Fruit fly (Drosophila melanogaster) whole organism, embryonic: ENCODE measurements around the gene plx.

Experiments used
- ATbp ChIP-seq: fragments of 200-800 bp; sonication (Bioruptor generic); optimal IDR thresholded peaks from 2 replicates; lab custom pipeline; 2017; ENCODE audit warnings: missing biosample characterization, mild to moderate bottlenecking, missing genetic modification characterization, missing genetic modification reagents
- Atf3 ChIP-seq: fragments of 200-800 bp; sonication (Bioruptor generic); optimal IDR thresholded peaks from 3 replicates; lab custom pipeline; 2016; ENCODE audit warnings: missing biosample characterization, missing genetic modification characterization
- CG1024 ChIP-seq: fragments of 200-800 bp; sonication (Bioruptor generic); IDR thresholded peaks from 2 replicates; pipeline ENCODE4 v1.3.6; 2022; ENCODE audit warnings: missing biosample characterization, missing genetic modification characterization
- CG12942 ChIP-seq: fragments of 200-800 bp; sonication (Bioruptor generic); optimal IDR thresholded peaks from 3 replicates; lab custom pipeline; 2016; ENCODE audit warnings: missing biosample characterization, missing genetic modification characterization
- CG13287 ChIP-seq: fragments of 200-800 bp; sonication (Bioruptor generic); IDR thresholded peaks from 2 replicates; pipeline ENCODE4 v1.3.6; 2022; ENCODE audit warnings: missing biosample characterization, missing genetic modification characterization; ENCODE audit not compliant: partially characterized antibody
- CG1602 ChIP-seq: fragments of 200-800 bp; sonication (Bioruptor generic); optimal IDR thresholded peaks from 3 replicates; lab custom pipeline; 2016; ENCODE audit warnings: missing biosample characterization, missing genetic modification characterization
- CG16815 ChIP-seq: fragments of 200-800 bp; sonication (Bioruptor generic); optimal IDR thresholded peaks from 3 replicates; lab custom pipeline; 2017; ENCODE audit warnings: missing biosample characterization, mild to moderate bottlenecking, missing genetic modification characterization
- CG17328 ChIP-seq: fragments of 200-800 bp; sonication (Bioruptor generic); IDR thresholded peaks from 2 replicates; pipeline ENCODE4 v1.3.6; 2022; ENCODE audit warnings: missing biosample characterization, missing genetic modification characterization
- CG2199 ChIP-seq: fragments of 200-800 bp; sonication (Bioruptor generic); IDR thresholded peaks from 3 replicates; pipeline ENCODE4 v1.3.6; 2022; ENCODE audit warnings: missing biosample characterization, missing genetic modification characterization
- CG2202 ChIP-seq: fragments of 200-800 bp; sonication (Bioruptor generic); optimal IDR thresholded peaks from 2 replicates; lab custom pipeline; 2018; ENCODE audit warnings: missing biosample characterization, mild to moderate bottlenecking, missing genetic modification characterization
- CG8924 ChIP-seq: fragments of 200-800 bp; optimal IDR thresholded peaks from 3 replicates; lab custom pipeline; 2019; ENCODE audit warnings: missing biosample characterization, mild to moderate bottlenecking, missing genetic modification characterization, moderate library complexity
- CG9437 ChIP-seq: fragments of 200-800 bp; sonication (Bioruptor generic); optimal IDR thresholded peaks from 2 replicates; lab custom pipeline; 2018; ENCODE audit warnings: missing biosample characterization, mild to moderate bottlenecking, missing genetic modification characterization
- Chrac-16 ChIP-seq: fragments of 200-800 bp; sonication (Bioruptor generic); optimal IDR thresholded peaks from 3 replicates; lab custom pipeline; 2016; ENCODE audit warnings: missing biosample characterization, missing genetic modification characterization
- CkIIα-i1 ChIP-seq: fragments of 200-800 bp; sonication (Bioruptor generic); IDR thresholded peaks from 2 replicates; pipeline ENCODE4 v1.3.6; 2022; ENCODE audit warnings: missing biosample characterization, missing genetic modification characterization
- Hmr ChIP-seq: fragments of 200-800 bp; sonication (Bioruptor generic); optimal IDR thresholded peaks from 3 replicates; lab custom pipeline; 2017; ENCODE audit warnings: mild to moderate bottlenecking, missing biosample characterization, missing genetic modification reagents, missing genetic modification characterization
- Hr51 ChIP-seq, 2 experiments: fragments of 200-800 bp; sonication (Bioruptor generic); optimal IDR thresholded peaks; 2 replicates in 1 of 2; 3 replicates in 1 of 2; lab custom pipeline; 2016 to 2018; ENCODE audit warnings: missing biosample characterization in 2 of 2, missing genetic modification characterization in 2 of 2, mild to moderate bottlenecking in 1 of 2, moderate library complexity in 1 of 2
- Hsf ChIP-seq: fragments of 200-800 bp; sonication (Bioruptor generic); optimal IDR thresholded peaks from 3 replicates; lab custom pipeline; 2016; ENCODE audit warnings: missing biosample characterization, missing genetic modification characterization
- Jarid2 ChIP-seq: fragments of 200-800 bp; sonication (Bioruptor generic); optimal IDR thresholded peaks from 3 replicates; lab custom pipeline; 2017; ENCODE audit warnings: mild to moderate bottlenecking, missing biosample characterization, missing genetic modification reagents, missing genetic modification characterization
- Max ChIP-seq: fragments of 200-800 bp; sonication (Bioruptor generic); optimal IDR thresholded peaks from 2 replicates; lab custom pipeline; 2016; ENCODE audit warnings: missing biosample characterization, mild to moderate bottlenecking, missing genetic modification characterization
- PHDP ChIP-seq: fragments of 200-800 bp; sonication (Bioruptor generic); optimal IDR thresholded peaks from 3 replicates; lab custom pipeline; 2018; ENCODE audit warnings: missing biosample characterization, mild to moderate bottlenecking, missing genetic modification characterization, moderate library complexity
- Poxn ChIP-seq: fragments of 200-800 bp; sonication (Bioruptor generic); IDR thresholded peaks from 2 replicates; pipeline ENCODE4 v1.3.6; 2022; ENCODE audit warnings: missing biosample characterization, missing genetic modification characterization
- Stat92E ChIP-seq, 3 experiments: fragments of >200 bp in 2 of 3; fragments of 200-800 bp in 1 of 3; sonication (Bioruptor generic) in 1 of 3; optimal IDR thresholded peaks; 2 replicates each; lab custom pipeline; 2017 to 2019; ENCODE audit warnings: missing biosample characterization in 3 of 3, missing genetic modification characterization in 3 of 3, mild to moderate bottlenecking in 1 of 3, moderate library complexity in 1 of 3
- Tbp ChIP-seq: fragments of >200 bp; optimal IDR thresholded peaks from 2 replicates; lab custom pipeline; 2018; ENCODE audit warnings: missing biosample characterization, missing genetic modification characterization
- Trl ChIP-seq, 3 experiments: fragments of >200 bp in 2 of 3; fragments of 200-800 bp in 1 of 3; sonication (Bioruptor generic) in 1 of 3; optimal IDR thresholded peaks; 2 replicates in 1 of 3; 3 replicates in 2 of 3; lab custom pipeline; 2016 to 2017; ENCODE audit warnings: missing biosample characterization in 1 of 3, missing genetic modification characterization in 1 of 3
- Vsx1 ChIP-seq: fragments of 200-800 bp; sonication (Bioruptor generic); optimal IDR thresholded peaks from 2 replicates; lab custom pipeline; 2017; ENCODE audit warnings: missing biosample characterization, mild to moderate bottlenecking, missing genetic modification characterization, missing genetic modification reagents
- al ChIP-seq: fragments of 200-800 bp; sonication (Bioruptor generic); IDR thresholded peaks from 2 replicates; pipeline ENCODE4 v1.3.6; 2022; ENCODE audit warnings: missing biosample characterization, missing genetic modification characterization
- aop ChIP-seq: fragments of 200-800 bp; sonication (Bioruptor generic); IDR thresholded peaks from 2 replicates; pipeline ENCODE4 v1.3.6; 2022; ENCODE audit warnings: missing biosample characterization, missing genetic modification characterization
- ap ChIP-seq: fragments of 200-800 bp; sonication (Bioruptor generic); IDR thresholded peaks from 2 replicates; pipeline ENCODE4 v1.3.6; 2022; ENCODE audit warnings: missing biosample characterization, missing genetic modification characterization
- btn ChIP-seq: fragments of 200-800 bp; sonication (Bioruptor generic); optimal IDR thresholded peaks from 2 replicates; lab custom pipeline; 2016; ENCODE audit warnings: missing biosample characterization, missing genetic modification characterization
- caup ChIP-seq: fragments of 200-800 bp; sonication (Bioruptor generic); optimal IDR thresholded peaks from 3 replicates; lab custom pipeline; 2017; ENCODE audit warnings: missing biosample characterization, mild to moderate bottlenecking, missing genetic modification characterization, moderate library complexity; ENCODE audit not compliant: severe bottlenecking
- chif ChIP-seq, 2 experiments: fragments of 200-800 bp; sonication (Bioruptor generic); optimal IDR thresholded peaks; 3 replicates each; lab custom pipeline; 2016; ENCODE audit warnings: missing biosample characterization in 2 of 2, missing genetic modification characterization in 2 of 2
- chn ChIP-seq: fragments of 200-800 bp; sonication (Bioruptor generic); optimal IDR thresholded peaks from 2 replicates; lab custom pipeline; 2016; ENCODE audit warnings: missing biosample characterization, missing genetic modification characterization
- disco-r ChIP-seq: fragments of 200-800 bp; sonication (Bioruptor generic); optimal IDR thresholded peaks from 2 replicates; lab custom pipeline; 2016; ENCODE audit warnings: missing biosample characterization, missing genetic modification characterization
- dmrt99B ChIP-seq: fragments of 200-800 bp; sonication (Bioruptor generic); optimal IDR thresholded peaks from 2 replicates; lab custom pipeline; 2018; ENCODE audit warnings: missing biosample characterization, mild to moderate bottlenecking, missing genetic modification characterization, moderate library complexity
- eve ChIP-seq, 2 experiments: fragments of >200 bp; optimal IDR thresholded peaks; 2 replicates each; lab custom pipeline; 2017; ENCODE audit warnings: missing biosample characterization in 2 of 2, missing genetic modification characterization in 2 of 2
- fd64A ChIP-seq: fragments of 200-800 bp; sonication (Bioruptor generic); optimal IDR thresholded peaks from 3 replicates; lab custom pipeline; 2018; ENCODE audit warnings: missing biosample characterization, mild to moderate bottlenecking, missing genetic modification characterization
- gcm ChIP-seq: fragments of 200-800 bp; sonication (Bioruptor generic); optimal IDR thresholded peaks from 2 replicates; lab custom pipeline; 2019; ENCODE audit warnings: missing biosample characterization, mild to moderate bottlenecking, missing genetic modification characterization, moderate library complexity
- gro ChIP-seq: fragments of 200-800 bp; sonication (Bioruptor generic); optimal IDR thresholded peaks from 2 replicates; lab custom pipeline; 2016; ENCODE audit warnings: missing biosample characterization, missing genetic modification characterization
- gsb-n ChIP-seq: fragments of 200-800 bp; sonication (Bioruptor generic); optimal IDR thresholded peaks from 3 replicates; lab custom pipeline; 2018; ENCODE audit warnings: missing biosample characterization, mild to moderate bottlenecking, missing genetic modification characterization
- gt ChIP-seq: fragments of 200-800 bp; sonication (Bioruptor generic); IDR thresholded peaks from 2 replicates; pipeline ENCODE4 v1.3.6; 2022; ENCODE audit warnings: missing biosample characterization, missing genetic modification characterization
- her ChIP-seq: fragments of 200-800 bp; sonication (Bioruptor generic); optimal IDR thresholded peaks from 2 replicates; lab custom pipeline; 2016; ENCODE audit warnings: missing biosample characterization, missing genetic modification characterization
- mld ChIP-seq: fragments of 200-800 bp; sonication (Bioruptor generic); IDR thresholded peaks from 3 replicates; pipeline ENCODE4 v1.3.6; 2022; ENCODE audit warnings: missing biosample characterization, missing genetic modification characterization; ENCODE audit not compliant: partially characterized antibody
- p53 ChIP-seq: fragments of 200-800 bp; sonication (Bioruptor generic); optimal IDR thresholded peaks from 2 replicates; lab custom pipeline; 2016; ENCODE audit warnings: missing biosample characterization, missing genetic modification characterization
- phol ChIP-seq: fragments of 200-800 bp; sonication (Bioruptor generic); optimal IDR thresholded peaks from 3 replicates; lab custom pipeline; 2018; ENCODE audit warnings: missing biosample characterization, mild to moderate bottlenecking, missing genetic modification characterization, moderate library complexity
- so ChIP-seq: fragments of 200-800 bp; sonication (Bioruptor generic); IDR thresholded peaks from 3 replicates; pipeline ENCODE4 v1.3.6; 2022; ENCODE audit warnings: missing biosample characterization, missing genetic modification characterization
- vfl ChIP-seq: fragments of 200-800 bp; sonication (Bioruptor generic); optimal IDR thresholded peaks from 2 replicates; lab custom pipeline; 2016; ENCODE audit warnings: missing biosample characterization, missing genetic modification characterization
- vnd ChIP-seq: fragments of 200-800 bp; sonication (Bioruptor generic); IDR thresholded peaks from 3 replicates; pipeline ENCODE4 v1.3.6; 2022; ENCODE audit warnings: missing biosample characterization, missing genetic modification characterization; ENCODE audit not compliant: partially characterized antibody
- vvl ChIP-seq: fragments of 200-800 bp; sonication (Bioruptor generic); IDR thresholded peaks from 2 replicates; pipeline ENCODE4 v1.3.6; 2022; ENCODE audit warnings: missing biosample characterization, missing genetic modification characterization
- zfh1 ChIP-seq: fragments of 200-800 bp; sonication (Bioruptor generic); IDR thresholded peaks from 3 replicates; pipeline ENCODE4 v1.3.6; 2022; ENCODE audit warnings: missing biosample characterization, missing genetic modification characterization

Gene plx

DNA sequence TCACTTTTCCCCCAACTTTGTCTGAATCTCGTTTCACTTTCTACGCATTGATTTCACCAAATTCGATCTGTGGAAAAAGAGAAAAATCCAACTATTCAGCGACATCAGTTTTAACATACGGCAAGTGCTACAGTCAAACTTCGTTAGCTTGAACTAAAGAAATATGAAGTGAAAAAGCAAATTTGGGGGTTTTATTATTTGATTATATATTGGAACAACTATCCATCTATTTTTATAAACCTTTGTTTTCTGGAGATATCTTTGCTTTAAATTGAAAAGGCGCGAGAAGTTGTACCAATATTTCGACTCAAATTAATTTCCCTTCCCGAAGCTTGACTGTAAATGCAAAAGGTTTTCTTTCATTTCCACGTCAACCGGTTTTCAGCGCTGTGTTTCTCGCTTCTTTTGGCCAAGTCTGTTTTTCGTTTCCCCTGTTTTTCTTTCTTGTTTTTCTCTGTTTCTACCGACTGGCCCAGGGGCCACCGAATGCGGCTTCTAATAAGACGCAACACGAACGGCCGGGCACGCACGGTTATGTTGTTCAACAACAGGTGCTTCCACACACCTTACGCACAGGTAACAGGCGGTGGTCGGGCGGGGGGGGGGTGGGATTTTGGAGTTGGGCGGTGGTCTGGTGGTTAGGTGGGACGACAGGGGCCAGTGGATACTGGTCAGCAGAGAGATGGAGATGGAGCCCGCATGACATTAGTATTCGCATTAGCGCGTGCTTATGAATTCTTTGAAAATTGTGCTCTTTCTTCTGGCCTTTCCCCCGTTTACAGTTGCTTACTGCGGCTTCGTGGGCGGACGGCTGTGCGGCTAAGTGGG, 2.5 kb upstream of the plx start (continued):
- TF ChIP-seq Poxn (no peak), her (GFP tag; lab: Kevin White, UChicago) (no peak), p53 (GFP tag; lab: Kevin White, UChicago) (no peak), CG2202 (tag; lab: Kevin White, UChicago) (peak; percentile 59), CG2199 (no peak), CG8924 (tag; lab: Kevin White, UChicago) (peak; percentile 60), Tbp (GFP tag; lab: Kevin White, UChicago) (no peak), Hr51 (GFP tag; optimal IDR thresholded peaks at IDR 0.05; lab: Kevin White, UChicago) (peak in 1 of 2 experiments; percentile 9), ATbp (GFP tag; lab: Kevin White, UChicago) (peak; percentile 81), Vsx1 (GFP tag; lab: Kevin White, UChicago) (no peak), CG9437 (GFP tag; lab: Kevin White, UChicago) (peak; percentile 34), CG12942 (peak; percentile 9), so (GFP tag; lab: Robert Waterston, UW) (no peak), fd64A (no peak), eve (GFP tag; optimal IDR thresholded peaks at IDR 0.05; lab: Kevin White, UChicago) (no peak), ap (GFP tag; lab: Robert Waterston, UW) (no peak), caup (GFP tag; lab: Kevin White, UChicago) (no peak), Jarid2 (no peak), Chrac-16 (GFP tag; lab: Kevin White, UChicago) (peak; percentile 48), Hmr (GFP tag; lab: Kevin White, UChicago) (no peak), phol (tag; lab: Kevin White, UChicago) (peak; percentile 79), Stat92E (GFP tag; optimal IDR thresholded peaks at IDR 0.05; lab: Kevin White, UChicago) (peak in 1 of 3 experiments; percentile 46), CG17328 (GFP tag; lab: Robert Waterston, UW) (peak; percentile 64; the same call in 1 of the 2 replicates), Hsf (GFP tag; lab: Kevin White, UChicago) (peak; percentile 59), gcm (peak; percentile 52), vvl (GFP tag; lab: Robert Waterston, UW) (peak; percentile 59), chn (peak; percentile 33), disco-r (GFP tag; lab: Kevin White, UChicago) (no peak), Trl (optimal IDR thresholded peaks at IDR 0.05; lab: Kevin White, UChicago) (no peak), Trl (GFP tag; optimal IDR thresholded peaks at IDR 0.05; lab: Kevin White, UChicago) (peak; percentile 8), PHDP (no peak), dmrt99B (peak; percentile 83), CkIIα-i1 (GFP tag; lab: Robert Waterston, UW) (no peak), btn (GFP tag; lab: Kevin White, UChicago) (no peak), al (GFP tag; lab: Robert Waterston, UW) (no peak), Atf3 (peak; percentile 29), mld (GFP tag; lab: Robert Waterston, UW) (no peak), gsb-n (tag; lab: Kevin White, UChicago) (peak; percentile 77), CG1024 (no peak), aop (GFP tag; lab: Robert Waterston, UW) (no peak), CG16815 (GFP tag; lab: Kevin White, UChicago) (peak; percentile 34), gt (no peak), gro (GFP tag; lab: Kevin White, UChicago) (no peak), chif (GFP tag; optimal IDR thresholded peaks at IDR 0.05; lab: Kevin White, UChicago) (peak; percentile 13 to 60), Max (GFP tag; lab: Kevin White, UChicago) (peak; percentile 23), zfh1 (GFP tag; lab: Robert Waterston, UW) (peak; percentile 76), vfl (GFP tag; lab: Kevin White, UChicago) (no peak), CG13287 (GFP tag; lab: Robert Waterston, UW) (no peak), vnd (GFP tag; lab: Robert Waterston, UW) (no peak), CG1602 (GFP tag; lab: Kevin White, UChicago) (peak; percentile 28)
